Worm (Caenorhabditis elegans): ENCODE measurements around the gene M01B2.10.

DNA sequence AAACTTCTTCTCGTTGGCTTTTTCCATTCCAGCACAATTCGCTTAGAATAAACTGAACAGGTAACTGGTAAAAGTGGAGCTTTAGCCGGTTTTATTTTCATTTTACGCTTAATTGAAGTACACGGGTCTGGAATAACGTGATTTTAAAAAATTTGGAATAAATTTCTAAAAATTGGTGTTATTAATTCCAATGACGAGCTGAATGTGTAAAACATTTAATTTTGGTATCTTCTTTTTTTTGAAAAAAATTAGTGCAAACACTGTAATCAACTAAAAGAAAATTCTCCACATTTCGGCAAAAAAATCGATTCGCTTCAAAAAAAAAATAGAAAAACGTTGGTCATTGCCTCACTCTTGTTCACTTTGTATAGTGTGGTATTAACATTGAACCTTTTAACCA lies 10.0 kb upstream of the M01B2.10 start, which contains the start of gene T10H4.4:
- TF ChIP-seq flt-1 (GFP tag; IDR thresholded peaks at IDR 0.05) = no peak
- TF ChIP-seq klf-2 (GFP tag; conservative IDR thresholded peaks at IDR 0.05) = no peak
- TF ChIP-seq ztf-29 (GFP tag; IDR thresholded peaks at IDR 0.05) = no peak
